Fruit fly (Drosophila melanogaster) whole organism, prepupa: ENCODE data around the gene CG31797.

Source experiments
- Blimp-1 ChIP-seq: fragments of 200-800 bp; sonication (Bioruptor generic); optimal IDR thresholded peaks from 3 replicates; lab custom pipeline; 2017; ENCODE audit warnings: missing biosample characterization, missing genetic modification characterization, mild to moderate bottlenecking, moderate library complexity, missing genetic modification reagents
- CG11762 ChIP-seq: fragments of 200-800 bp; sonication (Bioruptor generic); optimal IDR thresholded peaks from 3 replicates; lab custom pipeline; 2016; ENCODE audit warnings: missing biosample characterization, missing genetic modification characterization; ENCODE audit not compliant: insufficient read depth
- CG1621 ChIP-seq: fragments of 200-800 bp; sonication (Bioruptor generic); optimal IDR thresholded peaks from 3 replicates; lab custom pipeline; 2018; ENCODE audit warnings: missing biosample characterization, mild to moderate bottlenecking, missing genetic modification characterization
- CG16779 ChIP-seq: fragments of 200-800 bp; sonication (Bioruptor generic); optimal IDR thresholded peaks from 3 replicates; lab custom pipeline; 2017; ENCODE audit warnings: missing biosample characterization, mild to moderate bottlenecking, missing genetic modification characterization
- CG3032 ChIP-seq: fragments of 200-800 bp; optimal IDR thresholded peaks from 2 replicates; lab custom pipeline; 2019; ENCODE audit warnings: missing biosample characterization, mild to moderate bottlenecking, missing genetic modification characterization, moderate library complexity
- CG6163 ChIP-seq: fragments of 200-800 bp; sonication (Bioruptor generic); IDR thresholded peaks from 3 replicates; pipeline ENCODE4 v1.3.6; 2022; ENCODE audit warnings: missing biosample characterization, missing genetic modification characterization
- CG6792 ChIP-seq: fragments of 200-800 bp; sonication (Bioruptor generic); optimal IDR thresholded peaks from 3 replicates; lab custom pipeline; 2016; ENCODE audit warnings: missing biosample characterization, missing genetic modification characterization
- CG6854 ChIP-seq: fragments of 200-800 bp; sonication (Bioruptor generic); optimal IDR thresholded peaks from 2 replicates; lab custom pipeline; 2017; ENCODE audit warnings: missing biosample characterization, mild to moderate bottlenecking, missing genetic modification characterization
- CG7368 ChIP-seq: fragments of 200-800 bp; sonication (Bioruptor generic); optimal IDR thresholded peaks from 3 replicates; lab custom pipeline; 2016; ENCODE audit warnings: missing biosample characterization, missing genetic modification characterization
- CG8119 ChIP-seq: fragments of 200-800 bp; sonication (Bioruptor generic); IDR thresholded peaks from 3 replicates; pipeline ENCODE4 v1.3.6; 2022; ENCODE audit warnings: missing biosample characterization, missing genetic modification characterization
- CG8319 ChIP-seq: fragments of 200-800 bp; sonication (Bioruptor generic); optimal IDR thresholded peaks from 3 replicates; lab custom pipeline; 2016; ENCODE audit warnings: missing biosample characterization, missing genetic modification characterization
- CG8632 ChIP-seq: fragments of 200-800 bp; sonication (Bioruptor generic); optimal IDR thresholded peaks from 3 replicates; lab custom pipeline; 2016; ENCODE audit warnings: missing biosample characterization, missing genetic modification characterization
- Eip75B ChIP-seq: fragments of 200-800 bp; sonication (Bioruptor generic); optimal IDR thresholded peaks from 3 replicates; lab custom pipeline; 2016; ENCODE audit warnings: missing biosample characterization, missing genetic modification characterization
- Eip78C ChIP-seq: fragments of 200-800 bp; sonication (Bioruptor generic); peaks from one replicate; lab custom pipeline; 2016; ENCODE audit warnings: missing biosample characterization, missing genetic modification characterization
- Eip93F ChIP-seq: fragments of 200-800 bp; sonication (Bioruptor generic); optimal IDR thresholded peaks from 2 replicates; lab custom pipeline; 2016; ENCODE audit warnings: missing biosample characterization, mild to moderate bottlenecking, missing genetic modification characterization
- Ets96B ChIP-seq: fragments of 200-800 bp; optimal IDR thresholded peaks from 2 replicates; lab custom pipeline; 2019; ENCODE audit warnings: missing biosample characterization, mild to moderate bottlenecking, missing genetic modification characterization, moderate library complexity
- Lpt ChIP-seq: fragments of 200-800 bp; sonication (Bioruptor generic); optimal IDR thresholded peaks from 3 replicates; lab custom pipeline; 2016; ENCODE audit warnings: missing biosample characterization, missing genetic modification characterization
- Met ChIP-seq: fragments of 200-800 bp; sonication (Bioruptor generic); optimal IDR thresholded peaks from 3 replicates; lab custom pipeline; 2016; ENCODE audit warnings: missing biosample characterization, missing genetic modification characterization
- OdsH ChIP-seq: fragments of 200-800 bp; sonication (Bioruptor generic); optimal IDR thresholded peaks from 3 replicates; lab custom pipeline; 2016; ENCODE audit warnings: missing biosample characterization, missing genetic modification characterization
- Smox ChIP-seq: fragments of 200-800 bp; sonication (Bioruptor generic); optimal IDR thresholded peaks from 3 replicates; lab custom pipeline; 2016; ENCODE audit warnings: missing biosample characterization, missing genetic modification characterization
- Sox102F ChIP-seq: fragments of 200-800 bp; sonication (Bioruptor generic); optimal IDR thresholded peaks from 2 replicates; lab custom pipeline; 2016; ENCODE audit warnings: missing biosample characterization, mild to moderate bottlenecking, missing genetic modification characterization
- Sox14 ChIP-seq: fragments of 200-800 bp; sonication (Bioruptor generic); optimal IDR thresholded peaks from 3 replicates; lab custom pipeline; 2016; ENCODE audit warnings: missing biosample characterization, missing genetic modification characterization
- Sox15 ChIP-seq: fragments of 200-800 bp; sonication (Bioruptor generic); optimal IDR thresholded peaks from 3 replicates; lab custom pipeline; 2016; ENCODE audit warnings: missing biosample characterization, missing genetic modification characterization
- achi ChIP-seq: fragments of 200-800 bp; sonication (Bioruptor generic); optimal IDR thresholded peaks from 3 replicates; lab custom pipeline; 2016; ENCODE audit warnings: missing biosample characterization, missing genetic modification characterization
- acj6 ChIP-seq: fragments of 200-800 bp; sonication (Bioruptor generic); optimal IDR thresholded peaks from 3 replicates; lab custom pipeline; 2016; ENCODE audit warnings: missing biosample characterization, missing genetic modification characterization
- cyc ChIP-seq: fragments of 200-800 bp; sonication (Bioruptor generic); optimal IDR thresholded peaks from 3 replicates; lab custom pipeline; 2016; ENCODE audit warnings: missing biosample characterization, missing genetic modification characterization
- dac ChIP-seq: fragments of 200-800 bp; sonication (Bioruptor generic); optimal IDR thresholded peaks from 2 replicates; lab custom pipeline; 2017; ENCODE audit warnings: missing biosample characterization, mild to moderate bottlenecking, missing genetic modification characterization
- dsx ChIP-seq: fragments of 200-800 bp; optimal IDR thresholded peaks from 3 replicates; lab custom pipeline; 2019; ENCODE audit warnings: missing biosample characterization, mild to moderate bottlenecking, missing genetic modification characterization, moderate library complexity; ENCODE audit not compliant: poor library complexity, severe bottlenecking
- esn ChIP-seq: fragments of 200-800 bp; sonication (Bioruptor generic); optimal IDR thresholded peaks from 2 replicates; lab custom pipeline; 2016; ENCODE audit warnings: missing biosample characterization, mild to moderate bottlenecking, missing genetic modification characterization, moderate library complexity
- fd59A ChIP-seq: fragments of 200-800 bp; sonication (Bioruptor generic); optimal IDR thresholded peaks from 2 replicates; lab custom pipeline; 2017; ENCODE audit warnings: missing biosample characterization, mild to moderate bottlenecking, missing genetic modification characterization, missing genetic modification reagents
- fkh ChIP-seq: fragments of 200-800 bp; sonication (Bioruptor generic); optimal IDR thresholded peaks from 3 replicates; lab custom pipeline; 2017; ENCODE audit warnings: missing biosample characterization, mild to moderate bottlenecking, missing genetic modification characterization, moderate library complexity
- lz ChIP-seq: fragments of 200-800 bp; sonication (Bioruptor generic); optimal IDR thresholded peaks from 3 replicates; lab custom pipeline; 2016; ENCODE audit warnings: missing biosample characterization, missing genetic modification characterization
- salr ChIP-seq, 2 experiments: fragments of 200-800 bp; sonication (Bioruptor generic); optimal IDR thresholded peaks; 3 replicates each; lab custom pipeline; 2016 to 2018; ENCODE audit warnings: missing biosample characterization in 2 of 2, missing genetic modification characterization in 2 of 2, mild to moderate bottlenecking in 1 of 2
- spab ChIP-seq: fragments of 200-800 bp; sonication (Bioruptor generic); optimal IDR thresholded peaks from 2 replicates; lab custom pipeline; 2017; ENCODE audit warnings: missing biosample characterization, mild to moderate bottlenecking, missing genetic modification characterization, missing genetic modification reagents
- ss ChIP-seq, 2 experiments: fragments of 200-800 bp; sonication (Bioruptor generic); optimal IDR thresholded peaks; 2 replicates in 1 of 2; 3 replicates in 1 of 2; lab custom pipeline; 2017 to 2018; ENCODE audit warnings: mild to moderate bottlenecking in 2 of 2, missing biosample characterization in 2 of 2, missing genetic modification characterization in 2 of 2, moderate library complexity in 1 of 2
- svp ChIP-seq: fragments of 200-800 bp; sonication (Bioruptor generic); peaks from one replicate; lab custom pipeline; 2016; ENCODE audit warnings: missing biosample characterization, missing genetic modification characterization
- topi ChIP-seq: fragments of 200-800 bp; sonication (Bioruptor generic); optimal IDR thresholded peaks from 3 replicates; lab custom pipeline; 2016; ENCODE audit warnings: missing biosample characterization, missing genetic modification characterization

Gene CG31797

DNA sequence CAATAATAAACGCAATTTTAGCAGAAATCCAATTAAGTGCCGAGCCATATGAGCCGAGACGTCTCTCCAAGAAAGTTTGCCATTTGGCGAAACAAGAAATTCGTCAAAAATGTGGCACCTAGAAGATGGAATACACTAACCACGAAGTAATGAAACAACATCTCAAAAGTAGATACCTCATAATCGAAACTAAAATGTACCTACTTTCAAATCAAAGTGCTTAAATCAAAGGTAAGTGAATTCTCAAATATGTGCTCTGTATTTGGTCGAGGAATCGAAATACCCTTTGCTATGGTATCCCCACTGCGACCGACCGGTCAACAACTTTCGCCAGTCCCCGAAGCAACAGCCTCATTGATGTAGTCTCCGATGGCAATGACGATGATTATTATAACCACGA lies 45.6 kb upstream of the CG31797 start (continued):
- TF ChIP-seq CG8319, result no peak
- no peak for TF ChIP-seq CG8632 (GFP tag; lab: Kevin White, UChicago)
- no peak for TF ChIP-seq spab (GFP tag; lab: Kevin White, UChicago)
- TF ChIP-seq Lpt (GFP tag; lab: Kevin White, UChicago), result peak; percentile 70
- no peak for TF ChIP-seq Sox14 (GFP tag; lab: Kevin White, UChicago)
- no peak for TF ChIP-seq cyc (GFP tag; lab: Kevin White, UChicago)
- peak; percentile 70 for TF ChIP-seq Eip78C (GFP tag; lab: Kevin White, UChicago)
- TF ChIP-seq ss (GFP tag; optimal IDR thresholded peaks at IDR 0.05; lab: Kevin White, UChicago), result no peak
- no peak for TF ChIP-seq Sox102F (GFP tag; lab: Kevin White, UChicago)
- TF ChIP-seq dsx (GFP tag; lab: Kevin White, UChicago), result no peak
- TF ChIP-seq CG6854, result no peak
- no peak for TF ChIP-seq Eip93F (GFP tag; lab: Kevin White, UChicago)
- no peak for TF ChIP-seq Met (GFP tag; lab: Kevin White, UChicago)

DNA sequence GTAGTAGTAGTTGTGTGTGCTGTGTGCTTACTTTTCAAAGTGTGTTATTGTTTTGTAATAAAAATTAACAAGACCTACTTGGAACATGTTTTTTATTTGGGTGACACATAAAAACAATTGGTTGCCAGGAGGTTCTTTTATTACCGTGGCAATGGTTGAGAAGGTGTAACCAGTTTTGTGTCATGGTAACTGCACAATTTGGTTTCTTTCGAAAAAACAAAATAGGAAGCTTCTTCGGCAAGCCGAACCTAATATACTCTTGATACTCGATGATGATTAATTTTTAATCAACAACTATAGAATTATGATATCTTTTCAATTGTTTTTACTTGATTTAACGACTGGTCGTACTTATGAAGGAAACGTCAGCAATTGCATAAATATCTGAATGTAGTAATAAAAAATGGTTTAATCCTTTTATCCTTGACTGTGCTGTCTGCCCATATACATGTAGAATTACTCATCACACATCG lies 37.8 kb upstream of the CG31797 start, which contains the start of the genes CG17564 and CG10750:
TSS of gene CG17564 (minus strand) at position 101 of the 473 bp plus-strand sequence.
TSS of gene CG10750 (plus strand) at position 423 of the 473 bp plus-strand sequence.
- TF ChIP-seq salr (GFP tag; optimal IDR thresholded peaks at IDR 0.05; lab: Kevin White, UChicago) (no peak), Sox15 (no peak), svp (GFP tag; lab: Kevin White, UChicago) (no peak), Ets96B (no peak), CG3032 (tag; lab: Kevin White, UChicago) (no peak), Blimp-1 (GFP tag; lab: Kevin White, UChicago) (no peak), fkh (GFP tag; lab: Kevin White, UChicago) (no peak), lz (no peak), acj6 (GFP tag; lab: Kevin White, UChicago) (no peak), fd59A (GFP tag; lab: Kevin White, UChicago) (no peak), ss (GFP tag; optimal IDR thresholded peaks at IDR 0.05; lab: Kevin White, UChicago) (no peak)

- no peak for TF ChIP-seq achi (GFP tag; lab: Kevin White, UChicago)
- no peak for TF ChIP-seq spab (GFP tag; lab: Kevin White, UChicago)
- no peak for TF ChIP-seq CG16779 (tag; lab: Kevin White, UChicago)
- TF ChIP-seq Eip75B, result no peak
- no peak for TF ChIP-seq Smox (GFP tag; lab: Kevin White, UChicago)
- no peak for TF ChIP-seq topi (GFP tag; lab: Kevin White, UChicago)
- TF ChIP-seq CG6163 (GFP tag; lab: Robert Waterston, UW), result no peak
- TF ChIP-seq dac (GFP tag; lab: Kevin White, UChicago), result no peak
- TF ChIP-seq CG6792, result no peak
- no peak for TF ChIP-seq CG1621 (tag; lab: Kevin White, UChicago)
- no peak for TF ChIP-seq CG8119 (GFP tag; lab: Robert Waterston, UW)
- no peak for TF ChIP-seq esn (GFP tag; lab: Kevin White, UChicago)
- TF ChIP-seq CG11762 (GFP tag; lab: Kevin White, UChicago), result no peak
- TF ChIP-seq salr (GFP tag; optimal IDR thresholded peaks at IDR 0.05; lab: Kevin White, UChicago), result no peak
- no peak for TF ChIP-seq OdsH (GFP tag; lab: Kevin White, UChicago)
- no peak for TF ChIP-seq Met (GFP tag; lab: Kevin White, UChicago)
- no peak for TF ChIP-seq cyc (GFP tag; lab: Kevin White, UChicago)
- no peak for TF ChIP-seq svp (GFP tag; lab: Kevin White, UChicago)
- no peak for TF ChIP-seq CG7368 (GFP tag; lab: Kevin White, UChicago)
Observed at dm6 chr2L:19296765-19297164, 34.7 kb upstream of the CG31797 start.
